Worm (Caenorhabditis elegans): ENCODE measurements around the gene K11H3.3.

The K11H3.3 gene

ce11 chrIII:9824330-9824934 is 27.2 kb upstream of the K11H3.3 start, which contains the start of gene lin-52:
TSS of gene lin-52 (minus strand) at chrIII:9824750.
- TF ChIP-seq nhr-12 (tag; optimal IDR thresholded peaks at IDR 0.05) = no peak
- no peak for TF ChIP-seq F13H6.1 (tag; optimal IDR thresholded peaks at IDR 0.05)
- no peak for TF ChIP-seq unc-55 (GFP tag; optimal IDR thresholded peaks at IDR 0.05)
- TF ChIP-seq crh-2 (tag; optimal IDR thresholded peaks at IDR 0.05) = peak; percentile 18
- no peak for TF ChIP-seq gmeb-1 (tag; optimal IDR thresholded peaks at IDR 0.05)
- peak; percentile 40 for TF ChIP-seq sma-3 (GFP tag; optimal IDR thresholded peaks at IDR 0.05)
- TF ChIP-seq lin-13 (GFP tag; optimal IDR thresholded peaks at IDR 0.05) = peak; percentile 11
- TF ChIP-seq ztf-4 (tag; optimal IDR thresholded peaks at IDR 0.05) = peak; percentile 78
- no peak for TF ChIP-seq mbf-1 (tag; optimal IDR thresholded peaks at IDR 0.05)
- no peak for TF ChIP-seq egl-27 (tag; optimal IDR thresholded peaks at IDR 0.05)
- no peak for TF ChIP-seq nhr-129 (tag; optimal IDR thresholded peaks at IDR 0.05)
- no peak for TF ChIP-seq blmp-1 (tag; optimal IDR thresholded peaks at IDR 0.05; ENCODE audit: insufficient read depth)
- TF ChIP-seq lsy-2 (tag; optimal IDR thresholded peaks at IDR 0.05) = peak in 1 of 2 experiments; percentile 32
- TF ChIP-seq ama-1 (optimal IDR thresholded peaks at IDR 0.05) = peak; percentile 67
- TF ChIP-seq nhr-25 (tag; optimal IDR thresholded peaks at IDR 0.05) = peak; percentile 2
- no peak for TF ChIP-seq unc-39 (tag; optimal IDR thresholded peaks at IDR 0.05)

ce11 chrIII:9825073-9825828 is 26.4 kb upstream of the K11H3.3 start, which contains the start of gene ZK632.9:
TSS of gene ZK632.9 (minus strand) at chrIII:9825432.
- TF ChIP-seq peb-1 (tag; optimal IDR thresholded peaks at IDR 0.05) (no peak), nhr-23 (tag; optimal IDR thresholded peaks at IDR 0.05) (no peak), F13H6.1 (tag; optimal IDR thresholded peaks at IDR 0.05) (no peak), nhr-11 (tag; optimal IDR thresholded peaks at IDR 0.05) (no peak), lin-13 (GFP tag; optimal IDR thresholded peaks at IDR 0.05) (no peak), nhr-21 (tag; optimal IDR thresholded peaks at IDR 0.05) (peak; percentile 8), ama-1 (optimal IDR thresholded peaks at IDR 0.05) (no peak), ztf-11 (tag; optimal IDR thresholded peaks at IDR 0.05) (no peak), nhr-12 (tag; optimal IDR thresholded peaks at IDR 0.05) (no peak), lsy-2 (tag; optimal IDR thresholded peaks at IDR 0.05) (no peak), sma-3 (GFP tag; optimal IDR thresholded peaks at IDR 0.05) (no peak), C34F6.9 (tag; optimal IDR thresholded peaks at IDR 0.05) (no peak), nhr-77 (tag; optimal IDR thresholded peaks at IDR 0.05) (no peak), lin-39 (tag; optimal IDR thresholded peaks at IDR 0.05) (no peak), Y55F3AM.14 (GFP tag; optimal IDR thresholded peaks at IDR 0.05) (peak; percentile 9), nhr-129 (tag; optimal IDR thresholded peaks at IDR 0.05) (peak; percentile 32), unc-62 (GFP tag; optimal IDR thresholded peaks at IDR 0.05) (no peak), gmeb-1 (tag; optimal IDR thresholded peaks at IDR 0.05) (no peak), egl-27 (tag; optimal IDR thresholded peaks at IDR 0.05) (no peak), mdl-1 (tag; optimal IDR thresholded peaks at IDR 0.05) (no peak), ztf-1 (GFP tag; conservative IDR thresholded peaks at IDR 0.05) (no peak), elt-1 (tag; optimal IDR thresholded peaks at IDR 0.05) (no peak), lin-11 (tag; optimal IDR thresholded peaks at IDR 0.05) (no peak), elt-3 (tag; optimal IDR thresholded peaks at IDR 0.05) (no peak), sma-9 (GFP tag; optimal IDR thresholded peaks at IDR 0.05) (no peak), sma-9 (tag; optimal IDR thresholded peaks at IDR 0.05) (no peak), ceh-16 (tag; optimal IDR thresholded peaks at IDR 0.05) (no peak), nhr-10 (tag; optimal IDR thresholded peaks at IDR 0.05) (peak; percentile 7), zag-1 (tag; optimal IDR thresholded peaks at IDR 0.05) (no peak), sem-4 (tag; optimal IDR thresholded peaks at IDR 0.05) (no peak), ceh-82 (tag; optimal IDR thresholded peaks at IDR 0.05) (no peak), nhr-237 (tag; optimal IDR thresholded peaks at IDR 0.05) (no peak), aly-2 (tag; optimal IDR thresholded peaks at IDR 0.05) (no peak), nhr-6 (tag; optimal IDR thresholded peaks at IDR 0.05) (no peak), ZK546.5 (tag; optimal IDR thresholded peaks at IDR 0.05) (no peak), crh-2 (tag; optimal IDR thresholded peaks at IDR 0.05) (no peak), unc-55 (GFP tag; optimal IDR thresholded peaks at IDR 0.05) (peak; percentile 11), unc-39 (tag; optimal IDR thresholded peaks at IDR 0.05) (no peak), mab-5 (tag; optimal IDR thresholded peaks at IDR 0.05) (no peak), dmd-4 (tag; optimal IDR thresholded peaks at IDR 0.05) (no peak), nhr-25 (tag; optimal IDR thresholded peaks at IDR 0.05) (no peak), fos-1 (tag; optimal IDR thresholded peaks at IDR 0.05) (peak; percentile 35), blmp-1 (tag; optimal IDR thresholded peaks at IDR 0.05; ENCODE audit: insufficient read depth) (no peak), skn-1 (tag; optimal IDR thresholded peaks at IDR 0.05) (peak; percentile 34)
